Fruit fly (Drosophila melanogaster) whole organism, embryonic: ENCODE results near the gene chb.

Experiments used
- ap ChIP-seq: fragments of 200-800 bp; sonication (Bioruptor generic); IDR thresholded peaks from 2 replicates; pipeline ENCODE4 v1.3.6; 2022; ENCODE audit warnings: missing biosample characterization, missing genetic modification characterization
- gro ChIP-seq: fragments of 200-800 bp; sonication (Bioruptor generic); optimal IDR thresholded peaks from 2 replicates; lab custom pipeline; 2016; ENCODE audit warnings: missing biosample characterization, missing genetic modification characterization
- usp ChIP-seq: fragments of >200 bp; optimal IDR thresholded peaks from 2 replicates; lab custom pipeline; 2017; ENCODE audit warnings: missing biosample characterization, missing genetic modification characterization

- TF ChIP-seq gro: peak; percentile 2
- no peak for TF ChIP-seq ap (GFP tag; lab: Robert Waterston, UW)
- no peak for TF ChIP-seq usp (GFP tag; lab: Kevin White, UChicago)
Measured at dm6 chr3L:21135850-21136249, 36.8 kb upstream of the chb start.
